Fruit fly (Drosophila melanogaster): ENCODE results near the gene Doc3.

Gene Doc3

DNA sequence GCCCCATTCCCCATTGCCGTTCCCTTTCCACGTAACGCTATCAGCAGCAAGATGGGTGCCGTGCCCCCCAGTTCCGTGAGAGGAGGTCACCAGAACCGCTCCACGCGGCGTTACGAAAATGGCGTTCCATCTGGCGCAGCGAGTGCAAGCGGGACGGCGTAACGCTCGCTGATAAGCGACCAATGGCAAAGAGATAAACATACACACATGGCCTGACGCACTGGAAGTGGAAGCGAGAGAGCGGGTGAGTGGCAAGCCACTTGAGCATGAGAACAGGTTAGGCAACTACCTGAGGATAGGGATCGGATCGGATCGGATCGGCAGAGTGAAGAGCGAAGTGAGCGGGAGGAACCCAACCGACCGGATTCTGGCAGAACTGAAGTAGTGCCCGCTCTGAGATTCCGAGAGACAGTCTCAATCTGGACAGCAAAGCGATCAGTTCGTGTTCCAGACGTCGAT lies at the start of gene Doc3:
Gene Doc3 (plus strand): TSS at position 409 of the 459 bp plus-strand sequence.
- TF ChIP-seq HHEX (GFP tag; optimal IDR thresholded peaks at IDR 0.05), result no peak
- TF ChIP-seq pros (GFP tag; optimal IDR thresholded peaks at IDR 0.05), result peak; percentile 46
- peak; percentile 90 for TF ChIP-seq crol (GFP tag; IDR thresholded peaks at IDR 0.05)
- peak; percentile 92 for TF ChIP-seq CG1832 (GFP tag; optimal IDR thresholded peaks at IDR 0.05)
- peak; percentile 60 for TF ChIP-seq cg (GFP tag; optimal IDR thresholded peaks at IDR 0.05)
- 0 out of 2 replicates have a peak, but pooled peaks have one; percentile 36 for TF ChIP-seq bbx (GFP tag; IDR thresholded peaks at IDR 0.05; ENCODE audit: partially characterized antibody)
- TF ChIP-seq phol (tag; optimal IDR thresholded peaks at IDR 0.05), result peak; percentile 82
- 0 out of 3 replicates have a peak, but pooled peaks have one; percentile 17 for TF ChIP-seq CG34224 (GFP tag; IDR thresholded peaks at IDR 0.05; ENCODE audit: partially characterized antibody)
- peak; percentile 79 for TF ChIP-seq CG12769 (tag; optimal IDR thresholded peaks at IDR 0.05)
- peak; percentile 59 for TF ChIP-seq oc (tag; optimal IDR thresholded peaks at IDR 0.05)
- no peak for TF ChIP-seq sqz (GFP tag; optimal IDR thresholded peaks at IDR 0.05)
- peak; percentile 49 to 60 for TF ChIP-seq Trl (optimal IDR thresholded peaks at IDR 0.05)
- no peak for TF ChIP-seq Trl (GFP tag; optimal IDR thresholded peaks at IDR 0.05)
- TF ChIP-seq Nf-YB (GFP tag; optimal IDR thresholded peaks at IDR 0.05), result peak; percentile 100
- no peak for TF ChIP-seq CG13775 (GFP tag; optimal IDR thresholded peaks at IDR 0.05)
- no peak for TF ChIP-seq CG12236 (GFP tag; optimal IDR thresholded peaks at IDR 0.05)
- TF ChIP-seq peb (GFP tag; IDR thresholded peaks at IDR 0.05), result no peak
- TF ChIP-seq CG11504 (tag; optimal IDR thresholded peaks at IDR 0.05), result no peak
- TF ChIP-seq gcm (GFP tag; optimal IDR thresholded peaks at IDR 0.05), result peak; percentile 11
- peak in 1 of 3 experiments; percentile 97 for TF ChIP-seq Stat92E (GFP tag; optimal IDR thresholded peaks at IDR 0.05)
- no peak for TF ChIP-seq CG9609 (GFP tag; optimal IDR thresholded peaks at IDR 0.05)
- no peak for TF ChIP-seq CG1233 (GFP tag; optimal IDR thresholded peaks at IDR 0.05)
- TF ChIP-seq Nf-YA (GFP tag; IDR thresholded peaks at IDR 0.05), result peak; percentile 98
- TF ChIP-seq CG6791 (GFP tag; IDR thresholded peaks at IDR 0.05; ENCODE audit: partially characterized antibody), result no peak
- TF ChIP-seq CG2199 (GFP tag; IDR thresholded peaks at IDR 0.05), result peak; percentile 29; the same call in 1 of the 3 replicates
- TF ChIP-seq prd (optimal IDR thresholded peaks at IDR 0.05), result no peak
- TF ChIP-seq prd (GFP tag; IDR thresholded peaks at IDR 0.05), result no peak
- no peak for TF ChIP-seq esg (GFP tag; conservative IDR thresholded peaks at IDR 0.05)
- peak; percentile 50; the same call in 1 of the 3 replicates for TF ChIP-seq vnd (GFP tag; IDR thresholded peaks at IDR 0.05; ENCODE audit: partially characterized antibody)
- peak; percentile 38 for TF ChIP-seq HLHmδ (GFP tag; optimal IDR thresholded peaks at IDR 0.05)
- TF ChIP-seq Hr51 (GFP tag; optimal IDR thresholded peaks at IDR 0.05), result no peak
- peak; percentile 69 for TF ChIP-seq sens (GFP tag)
- TF ChIP-seq HLH4C (GFP tag; IDR thresholded peaks at IDR 0.05; ENCODE audit: partially characterized antibody), result 0 out of 3 replicates have a peak, but pooled peaks have one; percentile 41
- peak; percentile 25 for TF ChIP-seq CG8478 (optimal IDR thresholded peaks at IDR 0.05)
- TF ChIP-seq slbo (GFP tag; IDR thresholded peaks at IDR 0.05), result peak; percentile 23; the same call in 1 of the 2 replicates
- TF ChIP-seq bsh (GFP tag; optimal IDR thresholded peaks at IDR 0.05), result no peak
- TF ChIP-seq trem (tag; optimal IDR thresholded peaks at IDR 0.05), result no peak
- TF ChIP-seq kah (GFP tag; optimal IDR thresholded peaks at IDR 0.05), result peak; percentile 28
- no peak for TF ChIP-seq zen (tag; optimal IDR thresholded peaks at IDR 0.05)
- TF ChIP-seq CG6654 (GFP tag; optimal IDR thresholded peaks at IDR 0.05), result no peak
- peak; percentile 38; the same call in 1 of the 2 replicates for TF ChIP-seq CG32767 (GFP tag; IDR thresholded peaks at IDR 0.05)
- TF ChIP-seq disco-r (GFP tag; optimal IDR thresholded peaks at IDR 0.05), result no peak
- peak; percentile 68 for TF ChIP-seq CG17829 (tag; optimal IDR thresholded peaks at IDR 0.05)
- no peak for TF ChIP-seq CG42726 (GFP tag; IDR thresholded peaks at IDR 0.05; ENCODE audit: partially characterized antibody)
- TF ChIP-seq CG15479 (GFP tag; optimal IDR thresholded peaks at IDR 0.05), result peak; percentile 92
- no peak for TF ChIP-seq Myb (GFP tag; optimal IDR thresholded peaks at IDR 0.05)
- no peak for TF ChIP-seq vvl (GFP tag; IDR thresholded peaks at IDR 0.05)
- TF ChIP-seq abd-A (tag; optimal IDR thresholded peaks at IDR 0.05), result peak; percentile 28
- no peak for TF ChIP-seq CG8944 (GFP tag; optimal IDR thresholded peaks at IDR 0.05)

All from whole organism, embryonic.